Fruit fly (Drosophila melanogaster): ENCODE results near the gene CCHa1.

Gene CCHa1

dm6 chr3R:14057132-14057855 lies 39.3 kb downstream of the CCHa1 start:
- TF ChIP-seq Sin3A (optimal IDR thresholded peaks at IDR 0.05): no peak
- no peak for TF ChIP-seq insv (optimal IDR thresholded peaks at IDR 0.05)
- no peak for TF ChIP-seq ttk (optimal IDR thresholded peaks at IDR 0.05)
- TF ChIP-seq h (optimal IDR thresholded peaks at IDR 0.05): no peak
- no peak for TF ChIP-seq psq (optimal IDR thresholded peaks at IDR 0.05)

- no peak for TF ChIP-seq psq (optimal IDR thresholded peaks at IDR 0.05)
- no peak for TF ChIP-seq Sin3A (optimal IDR thresholded peaks at IDR 0.05)
- TF ChIP-seq h (optimal IDR thresholded peaks at IDR 0.05): no peak
- no peak for TF ChIP-seq ttk (optimal IDR thresholded peaks at IDR 0.05)
- no peak for TF ChIP-seq Myc (optimal IDR thresholded peaks at IDR 0.05)
- no peak for TF ChIP-seq insv (optimal IDR thresholded peaks at IDR 0.05)
These were observed 40.1 kb downstream of the CCHa1 start, which contains the start of gene foxo for dm6 chr3R:14056320-14057053. Gene foxo (plus strand): TSS chr3R:14056945.

- TF ChIP-seq ttk (optimal IDR thresholded peaks at IDR 0.05) (no peak), Myc (optimal IDR thresholded peaks at IDR 0.05) (no peak), psq (optimal IDR thresholded peaks at IDR 0.05) (no peak), insv (optimal IDR thresholded peaks at IDR 0.05) (no peak), Sin3A (optimal IDR thresholded peaks at IDR 0.05) (no peak), h (optimal IDR thresholded peaks at IDR 0.05) (no peak)
These were observed 40.7 kb downstream of the CCHa1 start for dm6 chr3R:14055944-14056319.

dm6 chr3R:14054103-14054502 lies 42.5 kb downstream of the CCHa1 start:
- TF ChIP-seq insv (optimal IDR thresholded peaks at IDR 0.05) (no peak), psq (optimal IDR thresholded peaks at IDR 0.05) (no peak), Sin3A (optimal IDR thresholded peaks at IDR 0.05) (no peak), Myc (optimal IDR thresholded peaks at IDR 0.05) (no peak), h (optimal IDR thresholded peaks at IDR 0.05) (no peak), ttk (optimal IDR thresholded peaks at IDR 0.05) (no peak)

- TF ChIP-seq Myc (optimal IDR thresholded peaks at IDR 0.05) (no peak), insv (optimal IDR thresholded peaks at IDR 0.05) (no peak), Sin3A (optimal IDR thresholded peaks at IDR 0.05) (no peak), ttk (optimal IDR thresholded peaks at IDR 0.05) (no peak), h (optimal IDR thresholded peaks at IDR 0.05) (no peak), psq (optimal IDR thresholded peaks at IDR 0.05) (no peak)
These were observed 43.4 kb downstream of the CCHa1 start for dm6 chr3R:14053037-14053808.

dm6 chr3R:14052182-14053036 lies 44.2 kb downstream of the CCHa1 start:
- TF ChIP-seq psq (optimal IDR thresholded peaks at IDR 0.05): no peak
- TF ChIP-seq Sin3A (optimal IDR thresholded peaks at IDR 0.05): no peak
- TF ChIP-seq ttk (optimal IDR thresholded peaks at IDR 0.05): no peak
- no peak for TF ChIP-seq insv (optimal IDR thresholded peaks at IDR 0.05)
- no peak for TF ChIP-seq Myc (optimal IDR thresholded peaks at IDR 0.05)
- no peak for TF ChIP-seq h (optimal IDR thresholded peaks at IDR 0.05)

- TF ChIP-seq ttk (optimal IDR thresholded peaks at IDR 0.05) (no peak), Sin3A (optimal IDR thresholded peaks at IDR 0.05) (no peak), Myc (optimal IDR thresholded peaks at IDR 0.05) (no peak), psq (optimal IDR thresholded peaks at IDR 0.05) (no peak), insv (optimal IDR thresholded peaks at IDR 0.05) (no peak), h (optimal IDR thresholded peaks at IDR 0.05) (no peak)
These were observed 45.2 kb downstream of the CCHa1 start for dm6 chr3R:14051391-14051852.

- no peak for TF ChIP-seq ttk (optimal IDR thresholded peaks at IDR 0.05)
- no peak for TF ChIP-seq insv (optimal IDR thresholded peaks at IDR 0.05)
- no peak for TF ChIP-seq psq (optimal IDR thresholded peaks at IDR 0.05)
- TF ChIP-seq Myc (optimal IDR thresholded peaks at IDR 0.05): no peak
- no peak for TF ChIP-seq h (optimal IDR thresholded peaks at IDR 0.05)
- no peak for TF ChIP-seq Sin3A (optimal IDR thresholded peaks at IDR 0.05)
These were observed 46.0 kb downstream of the CCHa1 start for dm6 chr3R:14050556-14051170.

- TF ChIP-seq ttk (optimal IDR thresholded peaks at IDR 0.05) (no peak), h (optimal IDR thresholded peaks at IDR 0.05) (no peak), psq (optimal IDR thresholded peaks at IDR 0.05) (no peak), Sin3A (optimal IDR thresholded peaks at IDR 0.05) (no peak), insv (optimal IDR thresholded peaks at IDR 0.05) (no peak), Myc (optimal IDR thresholded peaks at IDR 0.05) (no peak)
These were observed 47.9 kb downstream of the CCHa1 start for dm6 chr3R:14048702-14049142.

dm6 chr3R:14044361-14044860 lies 52.2 kb downstream of the CCHa1 start:
- TF ChIP-seq Sin3A (optimal IDR thresholded peaks at IDR 0.05) (no peak), Myc (optimal IDR thresholded peaks at IDR 0.05) (no peak), insv (optimal IDR thresholded peaks at IDR 0.05) (no peak), ttk (optimal IDR thresholded peaks at IDR 0.05) (no peak), psq (optimal IDR thresholded peaks at IDR 0.05) (no peak), h (optimal IDR thresholded peaks at IDR 0.05) (no peak)
